Fruit fly (Drosophila melanogaster): Measurements from ENCODE around the gene cwo.

dm6 chr3R:10389877-10390468 is 1.9 kb downstream of the cwo start:
- TF ChIP-seq h (optimal IDR thresholded peaks at IDR 0.05) (no peak), Sin3A (optimal IDR thresholded peaks at IDR 0.05) (no peak)
